Worm (Caenorhabditis elegans) whole organism, mixed stage, embryonic: ENCODE data around the gene srw-19.

Experiments
- bed-3 ChIP-seq: fragments of 200-800 bp; sonication (Bioruptor generic); optimal IDR thresholded peaks from 3 replicates; lab custom pipeline; 2018; ENCODE audit warnings: mild to moderate bottlenecking, missing genetic modification characterization, moderate library complexity, missing compliant biosample characterization
- lin-13 ChIP-seq: fragments of 150-350 bp; optimal IDR thresholded peaks from 2 replicates; lab custom pipeline; 2014; ENCODE audit warnings: missing biosample characterization, missing genetic modification characterization
- lsy-2 ChIP-seq: fragments of 150-350 bp; optimal IDR thresholded peaks from 2 replicates; lab custom pipeline; 2014; ENCODE audit warnings: missing biosample characterization, missing genetic modification characterization
- nhr-237 ChIP-seq: fragments of 150-350 bp; optimal IDR thresholded peaks from 2 replicates; lab custom pipeline; 2014; ENCODE audit warnings: missing biosample characterization, missing genetic modification characterization
- nhr-28 ChIP-seq: fragments of 150-350 bp; optimal IDR thresholded peaks from 2 replicates; lab custom pipeline; 2014; ENCODE audit warnings: missing biosample characterization, missing genetic modification characterization
- nhr-76 ChIP-seq: sonication (generic microtip); optimal IDR thresholded peaks from 2 replicates; lab custom pipeline; 2017; ENCODE audit warnings: missing biosample characterization, missing genetic modification characterization
- pha-4 ChIP-seq: fragments of 150-350 bp; optimal IDR thresholded peaks from 2 replicates; lab custom pipeline; 2018; ENCODE audit warnings: missing biosample characterization, missing genetic modification reagents, missing genetic modification characterization
- unc-120 ChIP-seq: sonication (generic microtip); optimal IDR thresholded peaks from 2 replicates; lab custom pipeline; 2017; ENCODE audit warnings: missing genetic modification characterization, missing compliant biosample characterization; ENCODE audit not compliant: poor library complexity, severe bottlenecking

DNA sequence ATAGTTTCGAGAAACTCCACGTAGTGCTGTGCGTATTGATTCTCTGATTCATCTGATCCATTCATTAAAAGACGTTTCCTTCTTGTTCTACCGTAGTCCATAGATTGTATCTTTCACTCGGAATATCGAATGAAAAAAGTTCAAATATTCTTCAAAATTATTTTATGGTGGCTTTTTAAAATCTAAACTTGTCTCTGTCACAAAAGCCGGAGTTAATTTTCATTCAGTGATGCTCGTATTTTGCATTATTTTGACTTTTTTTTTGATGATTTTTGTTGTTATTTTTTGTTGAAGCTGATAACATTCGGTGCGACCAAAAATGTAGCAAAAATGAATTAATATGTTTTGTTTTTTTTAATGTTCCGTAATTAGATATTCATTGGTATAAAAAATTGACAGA lies 45.5 kb downstream of the srw-19 start, which contains the start of gene nhr-164:
- TF ChIP-seq nhr-76 (no peak), lin-13 (tag; lab: Kevin White, UChicago) (no peak), pha-4 (tag; lab: Kevin White, UChicago) (no peak), lsy-2 (tag; lab: Kevin White, UChicago) (no peak), nhr-237 (tag; lab: Kevin White, UChicago) (no peak), bed-3 (GFP tag; lab: Kevin White, UChicago) (no peak), unc-120 (tag; lab: Kevin White, UChicago) (no peak), nhr-28 (tag; lab: Kevin White, UChicago) (no peak)
